Worm (Caenorhabditis elegans) whole organism, L2 larva: ENCODE measurements around the gene T20B3.1.
A peak's percentile ranks its signal among the peaks of the same experiment; 100 is the strongest.

Experiments used
- F13H6.1 ChIP-seq: sonication (generic microtip); optimal IDR thresholded peaks from 2 replicates; lab custom pipeline; 2016; ENCODE audit warnings: missing genetic modification characterization, missing compliant biosample characterization
- R02D3.7 ChIP-seq: fragments of 150-350 bp; optimal IDR thresholded peaks from 2 replicates; lab custom pipeline; 2014; ENCODE audit warnings: missing biosample characterization, missing genetic modification characterization
- Y55F3AM.14 ChIP-seq: fragments of 200-800 bp; sonication (Bioruptor generic); optimal IDR thresholded peaks from 2 replicates; lab custom pipeline; 2018; ENCODE audit warnings: mild to moderate bottlenecking, missing genetic modification characterization, missing compliant biosample characterization
- ZK546.5 ChIP-seq: sonication (generic microtip); optimal IDR thresholded peaks from 2 replicates; lab custom pipeline; 2017; ENCODE audit warnings: missing biosample characterization, missing genetic modification characterization
- alr-1 ChIP-seq: fragments of 150-350 bp; optimal IDR thresholded peaks from 2 replicates; lab custom pipeline; 2014; ENCODE audit warnings: missing biosample characterization, missing genetic modification characterization
- aly-2 ChIP-seq: fragments of 150-350 bp; optimal IDR thresholded peaks from 2 replicates; lab custom pipeline; 2014; ENCODE audit warnings: missing biosample characterization, missing genetic modification characterization
- ama-1 ChIP-seq: fragments of 150-350 bp; optimal IDR thresholded peaks from 2 replicates; lab custom pipeline; 2018; ENCODE audit warnings: inconsistent platforms
- blmp-1 ChIP-seq: sonication (generic microtip); optimal IDR thresholded peaks from 2 replicates; lab custom pipeline; 2017; ENCODE audit warnings: missing genetic modification characterization, mild to moderate bottlenecking, missing compliant biosample characterization, antibody characterized with exemption, moderate library complexity; ENCODE audit not compliant: insufficient read depth
- ceh-16 ChIP-seq: fragments of 150-350 bp; optimal IDR thresholded peaks from 2 replicates; lab custom pipeline; 2014; ENCODE audit warnings: missing biosample characterization, missing genetic modification characterization
- crh-2 ChIP-seq: sonication (generic microtip); optimal IDR thresholded peaks from 2 replicates; lab custom pipeline; 2017; ENCODE audit warnings: missing biosample characterization, missing genetic modification characterization
- egl-27 ChIP-seq: sonication (generic microtip); optimal IDR thresholded peaks from 3 replicates; lab custom pipeline; 2017; ENCODE audit warnings: missing biosample characterization, missing genetic modification reagents, missing genetic modification characterization
- elt-3 ChIP-seq: sonication (generic microtip); optimal IDR thresholded peaks from 2 replicates; lab custom pipeline; 2017; ENCODE audit warnings: missing biosample characterization, missing genetic modification characterization
- gmeb-1 ChIP-seq: fragments of 150-350 bp; optimal IDR thresholded peaks from 2 replicates; lab custom pipeline; 2014; ENCODE audit warnings: missing biosample characterization, missing genetic modification characterization
- lin-13 ChIP-seq: fragments of 150-350 bp; optimal IDR thresholded peaks from 2 replicates; lab custom pipeline; 2014; ENCODE audit warnings: missing biosample characterization, missing genetic modification reagents, missing genetic modification characterization
- lsy-2 ChIP-seq, 2 experiments: fragments of 150-350 bp in 1 of 2; sonication (generic microtip) in 1 of 2; optimal IDR thresholded peaks; 2 replicates each; lab custom pipeline; 2014 to 2017; ENCODE audit warnings: missing biosample characterization in 2 of 2, missing genetic modification characterization in 2 of 2
- mbf-1 ChIP-seq: sonication (generic microtip); optimal IDR thresholded peaks from 2 replicates; lab custom pipeline; 2017; ENCODE audit warnings: missing biosample characterization, missing genetic modification characterization
- nhr-10 ChIP-seq: sonication (generic microtip); optimal IDR thresholded peaks from 2 replicates; lab custom pipeline; 2017; ENCODE audit warnings: missing biosample characterization, missing genetic modification characterization
- nhr-11 ChIP-seq: fragments of 150-350 bp; optimal IDR thresholded peaks from 2 replicates; lab custom pipeline; 2014; ENCODE audit warnings: missing biosample characterization, missing genetic modification characterization
- nhr-129 ChIP-seq: fragments of 150-350 bp; optimal IDR thresholded peaks from 2 replicates; lab custom pipeline; 2014; ENCODE audit warnings: missing biosample characterization, missing genetic modification characterization
- nhr-23 ChIP-seq: fragments of 150-350 bp; optimal IDR thresholded peaks from 2 replicates; lab custom pipeline; 2014; ENCODE audit warnings: missing biosample characterization, missing genetic modification reagents, missing genetic modification characterization
- nhr-6 ChIP-seq: fragments of 150-350 bp; optimal IDR thresholded peaks from 2 replicates; lab custom pipeline; 2014; ENCODE audit warnings: missing biosample characterization, missing genetic modification characterization
- nhr-77 ChIP-seq: fragments of 150-350 bp; optimal IDR thresholded peaks from 2 replicates; lab custom pipeline; 2014; ENCODE audit warnings: missing biosample characterization, missing genetic modification characterization
- sma-3 ChIP-seq: sonication (generic microtip); optimal IDR thresholded peaks from 2 replicates; lab custom pipeline; 2016; ENCODE audit warnings: missing genetic modification reagents, missing genetic modification characterization, missing compliant biosample characterization
- sma-9 ChIP-seq, 2 experiments: fragments of 150-350 bp in 1 of 2; sonication (generic microtip) in 1 of 2; optimal IDR thresholded peaks; 2 replicates each; lab custom pipeline; 2014 to 2016; ENCODE audit warnings: missing genetic modification characterization in 2 of 2, mild to moderate bottlenecking in 1 of 2, missing biosample characterization in 1 of 2, missing compliant biosample characterization in 1 of 2, missing genetic modification reagents in 1 of 2, moderate library complexity in 1 of 2
- snpc-4 ChIP-seq: fragments of 150-350 bp; optimal IDR thresholded peaks from 2 replicates; lab custom pipeline; 2014; ENCODE audit warnings: missing biosample characterization, missing genetic modification characterization
- unc-39 ChIP-seq: fragments of 150-350 bp; optimal IDR thresholded peaks from 2 replicates; lab custom pipeline; 2014; ENCODE audit warnings: missing biosample characterization, missing genetic modification characterization
- unc-55 ChIP-seq: fragments of 150-350 bp; sonication (generic microtip); optimal IDR thresholded peaks from 3 replicates; lab custom pipeline; 2014; ENCODE audit warnings: missing biosample characterization, missing genetic modification reagents, missing genetic modification characterization
- unc-62 ChIP-seq: fragments of 150-350 bp; optimal IDR thresholded peaks from 2 replicates; lab custom pipeline; 2014; ENCODE audit warnings: missing biosample characterization, missing genetic modification reagents, missing genetic modification characterization
- ztf-1 ChIP-seq: fragments of 200-800 bp; sonication (Bioruptor generic); conservative IDR thresholded peaks from 2 replicates; pipeline ENCODE4 v1.3.6; 2022; ENCODE audit warnings: missing genetic modification characterization, missing compliant biosample characterization
- ztf-4 ChIP-seq: fragments of 150-350 bp; optimal IDR thresholded peaks from 2 replicates; lab custom pipeline; 2014; ENCODE audit warnings: missing biosample characterization, missing genetic modification characterization

T20B3.1 gene

ce11 chrV:16821270-16821737 is 5.9 kb downstream of the T20B3.1 start, which contains the start of gene T20B3.14:
Gene T20B3.14, minus strand, starts transcription at chrV:16821320.
- TF ChIP-seq ama-1 (lab: Kevin White, UChicago) (no peak), unc-55 (peak; percentile 39), crh-2 (tag; lab: Kevin White, UChicago) (no peak), ztf-1 (GFP tag; lab: Robert Waterston, UW) (no peak), nhr-23 (no peak), ztf-4 (tag; lab: Kevin White, UChicago) (no peak), R02D3.7 (tag; lab: Kevin White, UChicago) (no peak), elt-3 (no peak)

- TF ChIP-seq nhr-129 (tag; lab: Kevin White, UChicago) (no peak), ZK546.5 (tag; lab: Kevin White, UChicago) (no peak)
Measured at ce11 chrV:16827485-16827884, 12.1 kb downstream of the T20B3.1 start, which contains the start of gene srh-216. Gene srh-216, minus strand, starts transcription at chrV:16827585.

- TF ChIP-seq gmeb-1: no peak
- no peak for TF ChIP-seq nhr-23
- no peak for TF ChIP-seq Y55F3AM.14 (GFP tag; lab: Kevin White, UChicago)
- no peak for TF ChIP-seq mbf-1
- TF ChIP-seq elt-3: no peak
- TF ChIP-seq lin-13: no peak
- no peak for TF ChIP-seq lsy-2 (tag; optimal IDR thresholded peaks at IDR 0.05; lab: Kevin White, UChicago)
- no peak for TF ChIP-seq nhr-11 (tag; lab: Kevin White, UChicago)
- TF ChIP-seq sma-3 (GFP tag; lab: Kevin White, UChicago): no peak
- TF ChIP-seq unc-39 (tag; lab: Kevin White, UChicago): no peak
Measured at ce11 chrV:16829396-16829795, 14.0 kb downstream of the T20B3.1 start, which contains the start of gene srh-214. Gene srh-214, minus strand, starts transcription at chrV:16829755.

ce11 chrV:16831310-16831709 is 15.9 kb downstream of the T20B3.1 start:
- no peak for TF ChIP-seq snpc-4 (tag; lab: Kevin White, UChicago)
- TF ChIP-seq nhr-129 (tag; lab: Kevin White, UChicago): no peak
- no peak for TF ChIP-seq lin-13
- TF ChIP-seq egl-27 (tag; lab: Kevin White, UChicago): no peak
- TF ChIP-seq sma-9 (GFP tag; optimal IDR thresholded peaks at IDR 0.05; lab: Kevin White, UChicago): no peak
- TF ChIP-seq sma-9 (tag; optimal IDR thresholded peaks at IDR 0.05; lab: Kevin White, UChicago): no peak
- TF ChIP-seq, all 48 proteins: peak for 0

- no peak for TF ChIP-seq lin-13
- no peak for TF ChIP-seq nhr-77
- no peak for TF ChIP-seq ztf-4 (tag; lab: Kevin White, UChicago)
- no peak for TF ChIP-seq ceh-16
- no peak for TF ChIP-seq egl-27 (tag; lab: Kevin White, UChicago)
- no peak for TF ChIP-seq nhr-129 (tag; lab: Kevin White, UChicago)
- no peak for TF ChIP-seq nhr-11 (tag; lab: Kevin White, UChicago)
- TF ChIP-seq nhr-6 (tag; lab: Kevin White, UChicago): no peak
- TF ChIP-seq mbf-1: no peak
- TF ChIP-seq aly-2 (tag; lab: Kevin White, UChicago): no peak
- TF ChIP-seq alr-1 (tag; lab: Kevin White, UChicago): no peak
Measured at ce11 chrV:16831921-16832320, 16.6 kb downstream of the T20B3.1 start, which contains the start of gene srh-215. Gene srh-215, minus strand, starts transcription at chrV:16832021.

ce11 chrV:16832865-16833264 is 17.5 kb downstream of the T20B3.1 start, which contains the start of gene phy-3:
Gene phy-3, plus strand, starts transcription at chrV:16833165.
- TF ChIP-seq nhr-23 (no peak), Y55F3AM.14 (GFP tag; lab: Kevin White, UChicago) (no peak), nhr-10 (tag; lab: Kevin White, UChicago) (no peak), blmp-1 (tag; lab: Kevin White, UChicago) (no peak), unc-62 (no peak), crh-2 (tag; lab: Kevin White, UChicago) (no peak), F13H6.1 (no peak)

ce11 chrV:16833672-16834071 is 18.3 kb downstream of the T20B3.1 start:
- TF ChIP-seq nhr-77: no peak
